Worm (Caenorhabditis elegans) whole organism, L3 larva: ENCODE measurements around the gene Y37D8A.3.

Source experiments
- R02D3.7 ChIP-seq: fragments of 150-350 bp; optimal IDR thresholded peaks from 2 replicates; lab custom pipeline; 2014; ENCODE audit warnings: missing biosample characterization, missing genetic modification characterization
- ZK546.5 ChIP-seq: sonication (generic microtip); optimal IDR thresholded peaks from 2 replicates; lab custom pipeline; 2017; ENCODE audit warnings: missing biosample characterization, missing genetic modification characterization
- aly-2 ChIP-seq: fragments of 150-350 bp; optimal IDR thresholded peaks from 2 replicates; lab custom pipeline; 2014; ENCODE audit warnings: missing biosample characterization, missing genetic modification characterization
- ama-1 ChIP-seq: fragments of 150-350 bp; optimal IDR thresholded peaks from 2 replicates; lab custom pipeline; 2018
- ceh-16 ChIP-seq: sonication (generic microtip); optimal IDR thresholded peaks from 2 replicates; lab custom pipeline; 2017; ENCODE audit warnings: missing biosample characterization, missing genetic modification characterization
- ceh-28 ChIP-seq: fragments of 150-350 bp; optimal IDR thresholded peaks from 2 replicates; lab custom pipeline; 2014; ENCODE audit warnings: missing biosample characterization, missing genetic modification reagents, missing genetic modification characterization
- ceh-82 ChIP-seq: fragments of 150-350 bp; optimal IDR thresholded peaks from 2 replicates; lab custom pipeline; 2014; ENCODE audit warnings: missing biosample characterization, missing genetic modification characterization
- ceh-9 ChIP-seq: sonication (generic microtip); optimal IDR thresholded peaks from 2 replicates; lab custom pipeline; 2018; ENCODE audit warnings: missing biosample characterization, missing genetic modification characterization
- daf-12 ChIP-seq: fragments of 150-350 bp; optimal IDR thresholded peaks from 2 replicates; lab custom pipeline; 2014; ENCODE audit warnings: missing biosample characterization, missing genetic modification reagents, missing genetic modification characterization
- egl-27 ChIP-seq: sonication (generic microtip); optimal IDR thresholded peaks from 4 replicates; lab custom pipeline; 2017; ENCODE audit warnings: missing biosample characterization, missing genetic modification reagents, missing genetic modification characterization
- egl-5 ChIP-seq: fragments of 150-350 bp; optimal IDR thresholded peaks from 2 replicates; lab custom pipeline; 2017; ENCODE audit warnings: missing biosample characterization, missing genetic modification reagents, missing genetic modification characterization, inconsistent platforms
- elt-1 ChIP-seq: fragments of 150-350 bp; optimal IDR thresholded peaks from 2 replicates; lab custom pipeline; 2014; ENCODE audit warnings: missing biosample characterization, missing genetic modification characterization
- elt-2 ChIP-seq: sonication (generic microtip); optimal IDR thresholded peaks from 2 replicates; lab custom pipeline; 2016; ENCODE audit warnings: missing genetic modification reagents, mild to moderate bottlenecking, missing genetic modification characterization, missing compliant biosample characterization
- elt-3 ChIP-seq, 3 experiments: fragments of 150-350 bp in 1 of 3; sonication (generic microtip) in 2 of 3; optimal IDR thresholded peaks; 2 replicates in 2 of 3; 4 replicates in 1 of 3; lab custom pipeline; 2014 to 2017; ENCODE audit warnings: missing biosample characterization in 3 of 3, missing genetic modification characterization in 3 of 3
- eor-1 ChIP-seq, 2 experiments: fragments of 150-350 bp; optimal IDR thresholded peaks; 2 replicates each; lab custom pipeline; 2014 to 2018; ENCODE audit warnings: missing biosample characterization in 2 of 2, missing genetic modification characterization in 2 of 2
- fkh-10 ChIP-seq: sonication (generic microtip); optimal IDR thresholded peaks from 2 replicates; lab custom pipeline; 2017; ENCODE audit warnings: missing biosample characterization, missing genetic modification reagents, missing genetic modification characterization
- fkh-2 ChIP-seq: fragments of 150-350 bp; optimal IDR thresholded peaks from 2 replicates; lab custom pipeline; 2014; ENCODE audit warnings: missing biosample characterization, missing genetic modification reagents, missing genetic modification characterization
- fos-1 ChIP-seq: fragments of 150-350 bp; optimal IDR thresholded peaks from 2 replicates; lab custom pipeline; 2014; ENCODE audit warnings: missing biosample characterization, missing genetic modification characterization
- hmg-11 ChIP-seq: sonication (generic microtip); optimal IDR thresholded peaks from 2 replicates; lab custom pipeline; 2016; ENCODE audit warnings: missing genetic modification characterization, missing compliant biosample characterization
- jun-1 ChIP-seq: fragments of 150-350 bp; optimal IDR thresholded peaks from 2 replicates; lab custom pipeline; 2014; ENCODE audit warnings: missing biosample characterization, missing genetic modification reagents, missing genetic modification characterization
- lin-15B ChIP-seq: fragments of 150-350 bp; optimal IDR thresholded peaks from 2 replicates; lab custom pipeline; 2014; ENCODE audit warnings: missing biosample characterization, missing genetic modification characterization
- lin-39 ChIP-seq: fragments of 150-350 bp; optimal IDR thresholded peaks from 2 replicates; lab custom pipeline; 2018; ENCODE audit warnings: missing biosample characterization, missing genetic modification reagents, missing genetic modification characterization
- lsy-12 ChIP-seq: sonication (generic microtip); optimal IDR thresholded peaks from 2 replicates; lab custom pipeline; 2016; ENCODE audit warnings: mild to moderate bottlenecking, missing genetic modification characterization, missing compliant biosample characterization
- mdl-1 ChIP-seq: fragments of 150-350 bp; optimal IDR thresholded peaks from 2 replicates; lab custom pipeline; 2014; ENCODE audit warnings: missing biosample characterization, missing genetic modification characterization
- mml-1 ChIP-seq: fragments of 150-350 bp; sonication (generic microtip); optimal IDR thresholded peaks from 3 replicates; lab custom pipeline; 2014; ENCODE audit warnings: missing biosample characterization, missing genetic modification characterization
- nfya-1 ChIP-seq: sonication (generic microtip); optimal IDR thresholded peaks from 2 replicates; lab custom pipeline; 2017; ENCODE audit warnings: missing genetic modification characterization, mild to moderate bottlenecking, missing compliant biosample characterization, antibody characterized with exemption, moderate library complexity; ENCODE audit not compliant: insufficient read depth
- nhr-11 ChIP-seq: fragments of 150-350 bp; optimal IDR thresholded peaks from 2 replicates; lab custom pipeline; 2014; ENCODE audit warnings: missing biosample characterization, missing genetic modification characterization
- nhr-12 ChIP-seq: fragments of 150-350 bp; optimal IDR thresholded peaks from 2 replicates; lab custom pipeline; 2014; ENCODE audit warnings: missing biosample characterization, missing genetic modification characterization
- nhr-23 ChIP-seq: fragments of 150-350 bp; optimal IDR thresholded peaks from 2 replicates; lab custom pipeline; 2014; ENCODE audit warnings: missing biosample characterization, missing genetic modification reagents, missing genetic modification characterization
- nhr-237 ChIP-seq: fragments of 150-350 bp; optimal IDR thresholded peaks from 2 replicates; lab custom pipeline; 2014; ENCODE audit warnings: missing biosample characterization, missing genetic modification characterization
- nhr-25 ChIP-seq: sonication (generic microtip); optimal IDR thresholded peaks from 2 replicates; lab custom pipeline; 2017; ENCODE audit warnings: missing biosample characterization, missing genetic modification characterization
- nhr-28 ChIP-seq: fragments of 150-350 bp; optimal IDR thresholded peaks from 2 replicates; lab custom pipeline; 2014; ENCODE audit warnings: missing biosample characterization, missing genetic modification characterization
- nhr-43 ChIP-seq: sonication (generic microtip); optimal IDR thresholded peaks from 2 replicates; lab custom pipeline; 2016; ENCODE audit warnings: mild to moderate bottlenecking, missing genetic modification characterization, missing compliant biosample characterization; ENCODE audit not compliant: poor library complexity, severe bottlenecking
- nhr-67 ChIP-seq: fragments of 150-350 bp; optimal IDR thresholded peaks from 2 replicates; lab custom pipeline; 2014; ENCODE audit warnings: missing biosample characterization, missing genetic modification characterization
- nhr-76 ChIP-seq: fragments of 150-350 bp; sonication (generic microtip); optimal IDR thresholded peaks from 5 replicates; lab custom pipeline; 2014; ENCODE audit warnings: missing biosample characterization, missing genetic modification characterization
- nhr-77 ChIP-seq: fragments of 150-350 bp; optimal IDR thresholded peaks from 2 replicates; lab custom pipeline; 2014; ENCODE audit warnings: missing biosample characterization, missing genetic modification characterization
- pha-4 ChIP-seq: fragments of 150-350 bp; optimal IDR thresholded peaks from 2 replicates; lab custom pipeline; 2014; ENCODE audit warnings: missing biosample characterization, missing genetic modification reagents, missing genetic modification characterization
- pqm-1 ChIP-seq: fragments of 150-350 bp; optimal IDR thresholded peaks from 2 replicates; lab custom pipeline; 2017; ENCODE audit warnings: missing biosample characterization, missing genetic modification characterization, inconsistent platforms
- sea-2 ChIP-seq: fragments of 150-350 bp; sonication (generic microtip); optimal IDR thresholded peaks from 4 replicates; lab custom pipeline; 2014; ENCODE audit warnings: missing biosample characterization, missing genetic modification reagents, missing genetic modification characterization
- skn-1 ChIP-seq: fragments of 150-350 bp; optimal IDR thresholded peaks from 2 replicates; lab custom pipeline; 2014; ENCODE audit warnings: missing biosample characterization, missing genetic modification characterization
- snpc-4 ChIP-seq: fragments of 150-350 bp; optimal IDR thresholded peaks from 2 replicates; lab custom pipeline; 2014; ENCODE audit warnings: missing biosample characterization, missing genetic modification characterization
- tbx-2 ChIP-seq: sonication (generic microtip); optimal IDR thresholded peaks from 2 replicates; lab custom pipeline; 2016; ENCODE audit warnings: mild to moderate bottlenecking, missing genetic modification characterization, missing compliant biosample characterization
- unc-39 ChIP-seq: sonication (generic microtip); optimal IDR thresholded peaks from 4 replicates; lab custom pipeline; 2017; ENCODE audit warnings: missing biosample characterization, missing genetic modification characterization
- unc-62 ChIP-seq: fragments of 150-350 bp; sonication (generic microtip); optimal IDR thresholded peaks from 4 replicates; lab custom pipeline; 2014; ENCODE audit warnings: missing biosample characterization, missing genetic modification reagents, missing genetic modification characterization
- zag-1 ChIP-seq: fragments of 150-350 bp; optimal IDR thresholded peaks from 2 replicates; lab custom pipeline; 2014; ENCODE audit warnings: missing biosample characterization, missing genetic modification characterization
- ztf-11 ChIP-seq: fragments of 150-350 bp; optimal IDR thresholded peaks from 2 replicates; lab custom pipeline; 2014; ENCODE audit warnings: missing biosample characterization, missing genetic modification characterization
- ztf-4 ChIP-seq: fragments of 150-350 bp; optimal IDR thresholded peaks from 2 replicates; lab custom pipeline; 2014; ENCODE audit warnings: missing biosample characterization, missing genetic modification characterization

Y37D8A.3 gene

DNA sequence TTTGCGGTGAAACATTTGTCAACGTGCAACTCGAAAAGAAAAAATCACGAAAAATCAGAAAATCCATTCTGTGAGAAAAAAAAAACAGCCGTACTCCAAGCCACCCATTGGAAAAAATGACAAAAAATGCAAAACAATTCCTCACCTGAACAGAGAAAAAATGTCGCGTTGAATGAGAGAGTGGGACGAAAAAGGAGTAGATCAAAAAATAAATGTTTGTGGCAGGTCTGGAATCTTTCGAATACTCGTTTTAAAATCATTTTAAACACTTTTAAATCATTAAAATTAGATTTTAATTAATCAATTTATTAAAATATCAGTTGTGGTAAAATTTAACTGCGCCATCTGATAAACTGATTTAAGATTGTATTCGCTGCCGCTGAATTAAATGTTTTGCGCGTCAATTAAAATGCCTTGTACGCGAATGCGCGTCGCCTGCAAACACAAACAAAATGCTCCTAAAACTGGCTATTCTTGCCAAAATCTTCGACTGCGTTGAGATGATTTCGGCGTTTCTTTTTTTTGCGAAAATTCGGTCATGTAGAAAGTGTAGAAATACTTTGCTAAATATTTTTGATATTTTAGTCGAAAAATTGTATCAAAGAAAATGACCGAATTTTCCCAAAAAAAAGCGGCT, 41.0 kb downstream of the Y37D8A.3 start, which contains the start of gene Y37D8A.6:
Gene Y37D8A.6 (minus strand): TSS at position 238 of the 637 bp plus-strand sequence.
- peak; percentile 15 for TF ChIP-seq lin-15B (tag; lab: Kevin White, UChicago)
- no peak for TF ChIP-seq mdl-1 (tag; lab: Kevin White, UChicago)
- TF ChIP-seq nhr-43 (tag; lab: Kevin White, UChicago) = peak; percentile 4
- TF ChIP-seq hmg-11 (tag; lab: Kevin White, UChicago) = peak; percentile 52
- no peak for TF ChIP-seq ztf-4 (tag; lab: Kevin White, UChicago)
- TF ChIP-seq nfya-1 (tag; lab: Kevin White, UChicago) = peak; percentile 24

DNA sequence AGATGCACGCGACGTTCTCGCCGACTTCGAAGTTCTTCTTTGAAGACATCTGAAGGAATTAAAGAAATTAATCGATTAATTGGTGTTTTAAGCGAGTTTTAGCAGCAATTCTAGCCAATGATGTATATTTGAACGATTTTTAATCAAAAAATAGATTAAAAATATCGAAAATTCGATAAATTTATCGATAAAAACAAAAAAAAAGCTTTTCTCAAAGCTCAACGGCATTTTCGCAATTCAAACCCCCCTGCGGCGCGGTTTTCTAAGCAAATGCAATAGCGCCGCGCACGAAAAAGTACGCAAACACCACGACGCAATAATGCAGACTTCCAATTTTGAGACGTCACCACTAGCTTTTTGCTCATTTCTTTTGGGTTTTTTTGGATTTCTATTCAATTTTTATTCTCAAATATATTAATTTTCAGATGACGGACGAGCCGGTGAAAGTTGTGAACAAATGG, 45.5 kb downstream of the Y37D8A.3 start, which contains the start of the genes mrg-1 and spcs-2:
Gene mrg-1 (minus strand): TSS at position 51 of the 461 bp plus-strand sequence.
Gene spcs-2 (plus strand): TSS at position 426 of the 461 bp plus-strand sequence.
- TF ChIP-seq nhr-28 (no peak), hmg-11 (tag; lab: Kevin White, UChicago) (peak; percentile 92), ceh-16 (tag; lab: Kevin White, UChicago) (no peak), ceh-28 (peak; percentile 93), lsy-12 (tag; lab: Kevin White, UChicago) (peak; percentile 77), nhr-237 (tag; lab: Kevin White, UChicago) (no peak), ztf-4 (tag; lab: Kevin White, UChicago) (no peak), unc-39 (tag; lab: Kevin White, UChicago) (no peak), nhr-25 (peak; percentile 85), ceh-9 (no peak), elt-1 (peak; percentile 40), fos-1 (tag; lab: Kevin White, UChicago) (peak; percentile 39), nhr-76 (no peak), elt-3 (tag; optimal IDR thresholded peaks at IDR 0.05; lab: Kevin White, UChicago) (no peak), lin-15B (tag; lab: Kevin White, UChicago) (peak; percentile 84), pha-4 (peak; percentile 91), nhr-11 (tag; lab: Kevin White, UChicago) (no peak), sea-2 (GFP tag; lab: Kevin White, UChicago) (peak; percentile 28), daf-12 (no peak), skn-1 (peak; percentile 70), eor-1 (tag; optimal IDR thresholded peaks at IDR 0.05; lab: Kevin White, UChicago) (no peak), lin-39 (peak; percentile 88), ceh-82 (peak; percentile 63), zag-1 (tag; lab: Kevin White, UChicago) (peak; percentile 11), R02D3.7 (tag; lab: Kevin White, UChicago) (peak; percentile 83), nhr-43 (tag; lab: Kevin White, UChicago) (peak; percentile 93), nhr-77 (tag; lab: Kevin White, UChicago) (peak; percentile 14), pqm-1 (tag; lab: Kevin White, UChicago) (peak; percentile 20), nhr-23 (tag; lab: Kevin White, UChicago) (peak; percentile 90), nfya-1 (tag; lab: Kevin White, UChicago) (peak; percentile 88), snpc-4 (tag; lab: Kevin White, UChicago) (peak; percentile 85), nhr-67 (tag; lab: Kevin White, UChicago) (peak; percentile 16), fkh-10 (GFP tag; lab: Kevin White, UChicago) (peak; percentile 21), aly-2 (tag; lab: Kevin White, UChicago) (no peak), ZK546.5 (tag; lab: Kevin White, UChicago) (no peak), elt-2 (tag; lab: Kevin White, UChicago) (peak; percentile 55), ztf-11 (tag; lab: Kevin White, UChicago) (no peak), jun-1 (tag; lab: Kevin White, UChicago) (peak; percentile 54), fkh-2 (no peak), egl-27 (tag; lab: Kevin White, UChicago) (peak; percentile 73), mdl-1 (tag; lab: Kevin White, UChicago) (no peak), nhr-12 (tag; lab: Kevin White, UChicago) (no peak), egl-5 (tag; lab: Kevin White, UChicago) (peak; percentile 52), ama-1 (lab: Kevin White, UChicago) (no peak), mml-1 (tag; lab: Kevin White, UChicago) (no peak), tbx-2 (tag; lab: Kevin White, UChicago) (peak; percentile 77), unc-62 (GFP tag; lab: Kevin White, UChicago) (no peak)
